Worm (Caenorhabditis elegans): ENCODE results near the gene F34H10.3.
A peak's percentile ranks its signal among the peaks of the same experiment; 100 is the strongest.

Gene F34H10.3

ce11 chrX:9585584-9586166 is 49.1 kb downstream of the F34H10.3 start:
- TF ChIP-seq mbf-1 (tag; optimal IDR thresholded peaks at IDR 0.05) (no peak), ZK546.5 (tag; optimal IDR thresholded peaks at IDR 0.05) (no peak), unc-39 (tag; optimal IDR thresholded peaks at IDR 0.05) (no peak), nhr-25 (tag; optimal IDR thresholded peaks at IDR 0.05) (peak; percentile 53)

- TF ChIP-seq aly-2 (tag; optimal IDR thresholded peaks at IDR 0.05) (no peak), nhr-21 (tag; optimal IDR thresholded peaks at IDR 0.05) (peak; percentile 17), F13H6.1 (tag; optimal IDR thresholded peaks at IDR 0.05) (peak; percentile 50), blmp-1 (tag; optimal IDR thresholded peaks at IDR 0.05; ENCODE audit: insufficient read depth) (peak; percentile 7), gmeb-1 (tag; optimal IDR thresholded peaks at IDR 0.05) (no peak), nhr-129 (tag; optimal IDR thresholded peaks at IDR 0.05) (peak; percentile 47), ceh-82 (tag; optimal IDR thresholded peaks at IDR 0.05) (no peak), crh-2 (tag; optimal IDR thresholded peaks at IDR 0.05) (no peak), nhr-77 (tag; optimal IDR thresholded peaks at IDR 0.05) (no peak), nhr-25 (tag; optimal IDR thresholded peaks at IDR 0.05) (peak; percentile 67), elt-3 (tag; optimal IDR thresholded peaks at IDR 0.05) (no peak), lin-11 (tag; optimal IDR thresholded peaks at IDR 0.05) (no peak), unc-39 (tag; optimal IDR thresholded peaks at IDR 0.05) (no peak), sma-9 (GFP tag; optimal IDR thresholded peaks at IDR 0.05) (peak; percentile 31), sma-9 (tag; optimal IDR thresholded peaks at IDR 0.05) (no peak), elt-1 (tag; optimal IDR thresholded peaks at IDR 0.05) (no peak), lin-39 (tag; optimal IDR thresholded peaks at IDR 0.05) (no peak), egl-27 (tag; optimal IDR thresholded peaks at IDR 0.05) (peak; percentile 10), sma-3 (GFP tag; optimal IDR thresholded peaks at IDR 0.05) (peak; percentile 47)
Measured at ce11 chrX:9584333-9584732, 50.5 kb downstream of the F34H10.3 start, which contains the start of gene gpx-5. Gene gpx-5, plus strand, starts transcription at chrX:9584668.

Measured in whole organism, L2 larva.